Fruit fly (Drosophila melanogaster): Measurements from ENCODE around the gene Elo68beta.

- TF ChIP-seq Myc (optimal IDR thresholded peaks at IDR 0.05) (no peak), psq (optimal IDR thresholded peaks at IDR 0.05) (no peak), h (optimal IDR thresholded peaks at IDR 0.05) (no peak), Sin3A (optimal IDR thresholded peaks at IDR 0.05) (no peak)
These were observed 18.5 kb upstream of the Elo68beta start for dm6 chr3L:11119901-11120418.

Measured in Kc167 (cell line).